Worm (Caenorhabditis elegans) whole organism, L1 larva: ENCODE data around the gene str-66.

Source experiments
- C34B4.2 ChIP-seq: sonication (generic microtip); optimal IDR thresholded peaks from 2 replicates; lab custom pipeline; 2017; ENCODE audit warnings: mild to moderate bottlenecking, missing genetic modification characterization, missing compliant biosample characterization
- Y116A8C.19 ChIP-seq: sonication (generic microtip); optimal IDR thresholded peaks from 2 replicates; lab custom pipeline; 2016; ENCODE audit warnings: missing compliant biosample characterization, missing genetic modification characterization, borderline replicate concordance
- ces-1 ChIP-seq: fragments of 150-350 bp; optimal IDR thresholded peaks from 2 replicates; lab custom pipeline; 2014; ENCODE audit warnings: missing biosample characterization, missing genetic modification reagents, missing genetic modification characterization
- egl-27 ChIP-seq, 2 experiments: fragments of 150-350 bp in 1 of 2; sonication (generic microtip); optimal IDR thresholded peaks; 3 replicates each; lab custom pipeline; 2017 to 2018; ENCODE audit warnings: missing biosample characterization in 2 of 2, missing genetic modification characterization in 2 of 2, missing genetic modification reagents in 2 of 2
- elt-2 ChIP-seq: sonication (generic microtip); optimal IDR thresholded peaks from 2 replicates; lab custom pipeline; 2016; ENCODE audit warnings: missing genetic modification characterization, mild to moderate bottlenecking, inconsistent platforms, missing compliant biosample characterization, missing genetic modification reagents
- elt-3 ChIP-seq, 6 experiments: fragments of 150-350 bp in 1 of 6; sonication (generic microtip); optimal IDR thresholded peaks; 2 replicates each; lab custom pipeline; 2017 to 2018; ENCODE audit warnings: missing biosample characterization in 6 of 6, missing genetic modification characterization in 6 of 6, inconsistent platforms in 1 of 6
- fkh-10 ChIP-seq: sonication (generic microtip); optimal IDR thresholded peaks from 2 replicates; lab custom pipeline; 2017; ENCODE audit warnings: missing biosample characterization, missing genetic modification reagents, missing genetic modification characterization
- fkh-8 ChIP-seq: sonication (generic microtip); optimal IDR thresholded peaks from 2 replicates; lab custom pipeline; 2016; ENCODE audit warnings: mild to moderate bottlenecking, missing genetic modification characterization, missing compliant biosample characterization
- fos-1 ChIP-seq: fragments of 150-350 bp; optimal IDR thresholded peaks from 2 replicates; lab custom pipeline; 2014; ENCODE audit warnings: missing biosample characterization, missing genetic modification characterization
- hlh-17 ChIP-seq: fragments of 200-800 bp; sonication (Bioruptor generic); optimal IDR thresholded peaks from 2 replicates; lab custom pipeline; 2018; ENCODE audit warnings: missing genetic modification characterization, mild to moderate bottlenecking, missing compliant biosample characterization, moderate library complexity, borderline replicate concordance
- hpl-2 ChIP-seq: fragments of 150-350 bp; optimal IDR thresholded peaks from 2 replicates; lab custom pipeline; 2014; ENCODE audit warnings: missing biosample characterization, missing genetic modification reagents, missing genetic modification characterization
- isw-1 ChIP-seq: fragments of 200-800 bp; sonication (Bioruptor generic); IDR thresholded peaks from 2 replicates; pipeline ENCODE4 v1.3.6; 2022; ENCODE audit warnings: missing genetic modification characterization, missing compliant biosample characterization
- jun-1 ChIP-seq: fragments of 150-350 bp; optimal IDR thresholded peaks from 2 replicates; lab custom pipeline; 2014; ENCODE audit warnings: missing biosample characterization, missing genetic modification reagents, missing genetic modification characterization
- lin-35 ChIP-seq, 2 experiments: fragments of 150-350 bp; optimal IDR thresholded peaks; 2 replicates each; lab custom pipeline; 2014; ENCODE audit warnings: missing biosample characterization in 2 of 2, missing genetic modification characterization in 2 of 2, missing genetic modification reagents in 2 of 2
- lin-39 ChIP-seq: fragments of 150-350 bp; optimal IDR thresholded peaks from 2 replicates; lab custom pipeline; 2014; ENCODE audit warnings: missing biosample characterization, missing genetic modification reagents, missing genetic modification characterization
- lsy-2 ChIP-seq, 2 experiments: fragments of 150-350 bp; optimal IDR thresholded peaks; 2 replicates each; lab custom pipeline; 2014; ENCODE audit warnings: missing biosample characterization in 2 of 2, missing genetic modification characterization in 2 of 2
- mdl-1 ChIP-seq, 2 experiments: fragments of 150-350 bp; optimal IDR thresholded peaks; 2 replicates each; lab custom pipeline; 2014 to 2017; ENCODE audit warnings: missing biosample characterization in 2 of 2, missing genetic modification characterization in 2 of 2, inconsistent platforms in 1 of 2
- nhr-11 ChIP-seq: fragments of 150-350 bp; optimal IDR thresholded peaks from 2 replicates; lab custom pipeline; 2014; ENCODE audit warnings: missing biosample characterization, missing genetic modification characterization
- nhr-12 ChIP-seq: sonication (generic microtip); optimal IDR thresholded peaks from 2 replicates; lab custom pipeline; 2017; ENCODE audit warnings: missing biosample characterization, missing genetic modification characterization
- nhr-19 ChIP-seq: fragments of 200-800 bp; sonication (Bioruptor generic); conservative IDR thresholded peaks from 2 replicates; pipeline ENCODE4 v1.3.6; 2022; ENCODE audit warnings: missing genetic modification characterization, missing compliant biosample characterization
- nhr-20 ChIP-seq: sonication (generic microtip); optimal IDR thresholded peaks from 2 replicates; lab custom pipeline; 2016; ENCODE audit warnings: mild to moderate bottlenecking, missing genetic modification characterization, missing compliant biosample characterization
- nhr-90 ChIP-seq: sonication (generic microtip); optimal IDR thresholded peaks from 2 replicates; lab custom pipeline; 2016; ENCODE audit warnings: mild to moderate bottlenecking, missing genetic modification characterization, missing compliant biosample characterization; ENCODE audit not compliant: poor library complexity
- pax-3 ChIP-seq: fragments of 200-800 bp; sonication (Bioruptor generic); optimal IDR thresholded peaks from 2 replicates; lab custom pipeline; 2018; ENCODE audit warnings: mild to moderate bottlenecking, missing genetic modification characterization, moderate library complexity, missing compliant biosample characterization
- sptf-1 ChIP-seq: fragments of 150-350 bp; optimal IDR thresholded peaks from 2 replicates; lab custom pipeline; 2014; ENCODE audit warnings: missing biosample characterization, missing genetic modification characterization
- unc-30 ChIP-seq: sonication (generic microtip); optimal IDR thresholded peaks from 2 replicates; lab custom pipeline; 2017; ENCODE audit warnings: missing biosample characterization, missing genetic modification characterization
- unc-62 ChIP-seq: fragments of 150-350 bp; optimal IDR thresholded peaks from 2 replicates; lab custom pipeline; 2014; ENCODE audit warnings: missing biosample characterization, missing genetic modification reagents, missing genetic modification characterization
- unc-98 ChIP-seq: fragments of 200-800 bp; sonication (Bioruptor generic); IDR thresholded peaks from 2 replicates; pipeline ENCODE4 v1.3.6; 2022; ENCODE audit warnings: missing genetic modification characterization, missing compliant biosample characterization
- xbp-1 ChIP-seq: sonication (generic microtip); optimal IDR thresholded peaks from 2 replicates; lab custom pipeline; 2016; ENCODE audit warnings: missing genetic modification characterization, missing compliant biosample characterization
- zag-1 ChIP-seq: fragments of 150-350 bp; optimal IDR thresholded peaks from 2 replicates; lab custom pipeline; 2014; ENCODE audit warnings: missing biosample characterization, missing genetic modification characterization
- zip-4 ChIP-seq: fragments of 200-800 bp; sonication (Bioruptor generic); optimal IDR thresholded peaks from 2 replicates; lab custom pipeline; 2018; ENCODE audit warnings: mild to moderate bottlenecking, missing genetic modification characterization, moderate library complexity, missing compliant biosample characterization
- ztf-11 ChIP-seq, 2 experiments: sonication (generic microtip); optimal IDR thresholded peaks; 2 replicates each; lab custom pipeline; 2016 to 2017; ENCODE audit warnings: missing genetic modification characterization in 2 of 2, missing biosample characterization in 1 of 2, missing compliant biosample characterization in 1 of 2

str-66 gene

ce11 chrV:3127670-3128069 lies 23.6 kb upstream of the str-66 start, which contains the start of gene Y73C8C.10:
Y73C8C.10 (minus strand) TSS chrV:3127770.
- no peak for TF ChIP-seq lin-39
- no peak for TF ChIP-seq xbp-1 (tag; lab: Kevin White, UChicago)
- peak in 1 of 2 experiments; percentile 16 for TF ChIP-seq lin-35 (GFP tag; optimal IDR thresholded peaks at IDR 0.05; lab: Kevin White, UChicago)
- TF ChIP-seq hpl-2 (GFP tag; lab: Kevin White, UChicago), result no peak
- no peak for TF ChIP-seq C34B4.2 (tag; lab: Kevin White, UChicago)
- TF ChIP-seq sptf-1 (tag; lab: Kevin White, UChicago), result no peak
- TF ChIP-seq nhr-20 (tag; lab: Kevin White, UChicago), result peak; percentile 28
- no peak for TF ChIP-seq zag-1 (tag; lab: Kevin White, UChicago)
- no peak for TF ChIP-seq zip-4 (GFP tag; lab: Kevin White, UChicago)
- no peak for TF ChIP-seq unc-30 (tag; lab: Kevin White, UChicago)

DNA sequence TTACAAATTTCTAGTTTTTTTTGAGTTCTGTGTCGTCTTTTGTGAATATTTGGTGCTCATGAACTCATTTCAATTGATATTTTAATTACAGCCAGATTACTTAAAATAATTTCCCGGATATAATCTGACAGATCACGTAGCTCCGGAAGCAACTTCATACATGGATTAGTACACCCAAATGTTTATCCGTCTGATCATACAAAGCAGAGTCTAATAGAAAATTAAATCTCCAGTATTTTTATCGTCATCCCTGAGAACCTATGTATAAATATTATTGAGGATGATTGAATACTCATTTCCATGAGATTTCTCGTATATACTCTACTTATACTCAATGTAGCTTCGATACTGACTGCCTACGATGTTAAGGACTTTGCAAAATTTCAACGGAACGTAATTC lies 20.9 kb upstream of the str-66 start, which contains the start of gene Y73C8C.12:
Gene Y73C8C.12 (plus strand): TSS at position 301 of the 400 bp plus-strand sequence.
- no peak for TF ChIP-seq sptf-1 (tag; lab: Kevin White, UChicago)
- no peak for TF ChIP-seq unc-62 (GFP tag; lab: Kevin White, UChicago)

- TF ChIP-seq hlh-17 (no peak), nhr-20 (tag; lab: Kevin White, UChicago) (no peak), lsy-2 (tag; optimal IDR thresholded peaks at IDR 0.05; lab: Kevin White, UChicago) (no peak), C34B4.2 (tag; lab: Kevin White, UChicago) (no peak), nhr-90 (tag; lab: Kevin White, UChicago) (no peak), fkh-10 (GFP tag; lab: Kevin White, UChicago) (no peak)
These were observed 18.4 kb upstream of the str-66 start for ce11 chrV:3122403-3122802.

DNA sequence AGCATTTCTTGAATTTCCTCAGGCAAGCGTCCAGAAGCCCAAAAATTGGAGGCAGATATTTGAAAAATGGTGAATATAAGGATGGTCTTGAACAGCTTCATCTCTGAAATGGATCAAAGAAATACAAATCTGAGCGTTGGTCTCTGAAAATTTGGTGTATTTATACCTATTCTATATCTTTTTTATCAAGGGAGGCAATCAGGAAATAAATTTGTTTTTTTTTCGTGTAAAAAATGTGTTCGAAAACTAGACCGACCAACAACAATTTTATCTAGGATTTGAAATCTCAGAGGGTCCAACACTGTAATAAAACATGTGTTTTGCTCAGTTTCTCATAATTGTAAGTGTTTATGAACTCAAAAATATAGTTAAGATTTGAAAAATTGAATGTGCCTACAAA lies 17.7 kb upstream of the str-66 start, which contains the start of gene srt-56:
Gene srt-56 (minus strand): TSS at position 101 of the 400 bp plus-strand sequence.
- no peak for TF ChIP-seq ces-1
- no peak for TF ChIP-seq jun-1 (tag; lab: Kevin White, UChicago)
- no peak for TF ChIP-seq isw-1
- TF ChIP-seq elt-3 (tag; optimal IDR thresholded peaks at IDR 0.05; lab: Kevin White, UChicago), result no peak
- TF ChIP-seq fos-1 (tag; lab: Kevin White, UChicago), result no peak
- no peak for TF ChIP-seq unc-98 (GFP tag; lab: Robert Waterston, UW)
- TF ChIP-seq nhr-19 (GFP tag; lab: Robert Waterston, UW), result no peak
- TF ChIP-seq ztf-11 (tag; optimal IDR thresholded peaks at IDR 0.05; lab: Kevin White, UChicago), result no peak
- TF ChIP-seq fkh-10 (GFP tag; lab: Kevin White, UChicago), result no peak
- TF ChIP-seq nhr-11 (tag; lab: Kevin White, UChicago), result no peak
- no peak for TF ChIP-seq nhr-12 (tag; lab: Kevin White, UChicago)
- TF ChIP-seq xbp-1 (tag; lab: Kevin White, UChicago), result no peak
- no peak for TF ChIP-seq lsy-2 (tag; optimal IDR thresholded peaks at IDR 0.05; lab: Kevin White, UChicago)
- no peak for TF ChIP-seq egl-27 (tag; optimal IDR thresholded peaks at IDR 0.05; lab: Kevin White, UChicago)
- no peak for TF ChIP-seq pax-3 (tag; lab: Kevin White, UChicago)
- no peak for TF ChIP-seq Y116A8C.19 (tag; lab: Kevin White, UChicago)
- TF ChIP-seq mdl-1 (tag; optimal IDR thresholded peaks at IDR 0.05; lab: Kevin White, UChicago), result no peak
- TF ChIP-seq fkh-8, result no peak

DNA sequence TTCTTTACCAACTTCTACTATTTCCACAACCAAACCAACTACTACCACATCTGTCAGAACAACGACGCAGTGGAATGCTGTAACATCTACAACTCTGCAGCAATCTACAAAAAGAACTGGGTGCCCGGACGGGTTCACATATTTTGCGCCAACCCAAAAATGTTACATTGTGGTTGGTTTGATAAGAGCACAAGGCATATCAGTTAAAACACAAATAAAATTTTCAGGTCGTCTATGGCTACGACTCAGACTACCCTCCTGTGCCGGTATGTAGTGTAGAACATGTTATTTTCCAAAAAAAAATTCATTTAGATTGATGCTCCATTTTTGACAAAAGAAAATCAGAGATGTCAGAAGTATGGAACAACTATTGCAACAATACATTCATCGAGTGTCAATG lies 15.2 kb upstream of the str-66 start:
- no peak for TF ChIP-seq unc-98 (GFP tag; lab: Robert Waterston, UW)
- peak; percentile 46 for TF ChIP-seq elt-2 (tag; lab: Kevin White, UChicago)
- TF ChIP-seq, all 84 proteins: peak for 1
